Worm (Caenorhabditis elegans) whole organism, L4 larva: Measurements from ENCODE around the gene Y26G10.5.
A peak's percentile ranks its signal among the peaks of the same experiment; 100 is the strongest.

Source experiments
- ama-1 ChIP-seq: fragments of 150-350 bp; optimal IDR thresholded peaks from 2 replicates; lab custom pipeline; 2014; ENCODE audit warnings: inconsistent platforms, mixed read lengths
- ceh-82 ChIP-seq: sonication (generic microtip); optimal IDR thresholded peaks from 2 replicates; lab custom pipeline; 2017; ENCODE audit warnings: missing biosample characterization, missing genetic modification characterization
- fos-1 ChIP-seq: fragments of 150-350 bp; optimal IDR thresholded peaks from 2 replicates; lab custom pipeline; 2014; ENCODE audit warnings: missing biosample characterization, missing genetic modification characterization
- jun-1 ChIP-seq: fragments of 150-350 bp; optimal IDR thresholded peaks from 2 replicates; lab custom pipeline; 2014; ENCODE audit warnings: missing biosample characterization, missing genetic modification reagents, missing genetic modification characterization
- lin-15B ChIP-seq: fragments of 150-350 bp; sonication (generic microtip); optimal IDR thresholded peaks from 3 replicates; lab custom pipeline; 2014; ENCODE audit warnings: missing biosample characterization, missing genetic modification characterization
- pha-4 ChIP-seq, 2 experiments: fragments of 150-350 bp in 1 of 2; fragments of 200-800 bp in 1 of 2; sonication (Bioruptor generic) in 1 of 2; IDR thresholded peaks in 1 of 2; optimal IDR thresholded peaks in 1 of 2; 2 replicates each; pipeline versions ENCODE4 v1.3.6 to Lab custom; 2014 to 2022; ENCODE audit warnings: missing genetic modification characterization in 2 of 2, missing genetic modification reagents in 2 of 2, missing biosample characterization in 1 of 2, missing compliant biosample characterization in 1 of 2
- pqm-1 ChIP-seq: sonication (generic microtip); optimal IDR thresholded peaks from 2 replicates; lab custom pipeline; 2017; ENCODE audit warnings: missing biosample characterization, missing genetic modification characterization
- unc-62 ChIP-seq, 3 experiments: fragments of 150-350 bp in 1 of 3; sonication (generic microtip); optimal IDR thresholded peaks in 2 of 3; peaks in 1 of 3; 1 replicate in 1 of 3; 2 replicates in 2 of 3; lab custom pipeline; 2014 to 2017; ENCODE audit warnings: missing biosample characterization in 3 of 3, missing genetic modification characterization in 3 of 3, missing genetic modification reagents in 3 of 3, missing genotype in 1 of 3
- zag-1 ChIP-seq: fragments of 150-350 bp; optimal IDR thresholded peaks from 2 replicates; lab custom pipeline; 2014; ENCODE audit warnings: missing biosample characterization, missing genetic modification characterization
- zip-2 ChIP-seq: fragments of 150-350 bp; optimal IDR thresholded peaks from 2 replicates; lab custom pipeline; 2014; ENCODE audit warnings: missing biosample characterization, missing genetic modification characterization

ce11 chrV:17659228-17659627 lies 41.4 kb downstream of the Y26G10.5 start, which contains the start of gene fbxa-108:
- TF ChIP-seq fos-1 (no peak), pha-4 (GFP tag; IDR thresholded peaks at IDR 0.05; lab: Robert Waterston, UW) (no peak; the same call in 1 of the 2 replicates), pha-4 (tag; optimal IDR thresholded peaks at IDR 0.05; lab: Kevin White, UChicago) (no peak), ama-1 (lab: Kevin White, UChicago) (no peak), zag-1 (tag; lab: Kevin White, UChicago) (no peak), jun-1 (tag; lab: Kevin White, UChicago) (peak; percentile 47), lin-15B (tag; lab: Kevin White, UChicago) (no peak), zip-2 (no peak), ceh-82 (tag; lab: Kevin White, UChicago) (no peak), pqm-1 (tag; lab: Kevin White, UChicago) (peak; percentile 97), unc-62 (GFP tag; optimal IDR thresholded peaks at IDR 0.05 in 1 of 2; lab: Kevin White, UChicago) (no peak), unc-62 (tag; optimal IDR thresholded peaks at IDR 0.05; lab: Kevin White, UChicago) (no peak)
